Fruit fly (Drosophila melanogaster): ENCODE measurements around the gene eIF2Bbeta.
A peak's percentile ranks its signal among the peaks of the same experiment; 100 is the strongest.

The eIF2Bbeta gene

DNA sequence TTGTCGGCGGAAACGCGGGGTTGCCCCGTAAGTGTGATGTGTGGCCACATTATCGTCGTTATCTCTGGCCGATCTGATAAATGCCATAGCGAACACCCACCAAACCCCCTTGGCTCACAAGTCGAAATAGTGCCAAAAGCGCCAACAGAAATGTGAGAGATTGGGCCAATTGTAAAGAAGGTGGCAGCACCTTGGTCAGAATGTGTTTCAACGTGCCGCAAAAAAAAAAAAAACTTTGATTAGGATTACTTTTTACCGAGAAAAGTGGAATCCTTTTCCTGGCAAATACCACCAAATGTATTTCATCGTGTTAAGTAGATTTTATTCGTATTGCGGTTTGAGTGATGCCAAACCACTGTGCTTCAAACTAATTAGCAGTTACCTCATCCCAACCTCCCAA is 38.6 kb downstream of the eIF2Bbeta start:
- no peak for TF ChIP-seq psq (GFP tag; optimal IDR thresholded peaks at IDR 0.05)
- peak; percentile 62 for TF ChIP-seq da (GFP tag; optimal IDR thresholded peaks at IDR 0.05)
- peak; percentile 86 for TF ChIP-seq CG11085 (GFP tag; IDR thresholded peaks at IDR 0.05)
- TF ChIP-seq CG9932 (GFP tag; IDR thresholded peaks at IDR 0.05), result peak; percentile 89
- TF ChIP-seq CG31441 (GFP tag; IDR thresholded peaks at IDR 0.05), result peak; percentile 66; the same call in 1 of the 2 replicates
- TF ChIP-seq Ptx1 (GFP tag; IDR thresholded peaks at IDR 0.05), result peak; percentile 90
- peak; percentile 82 for TF ChIP-seq CG17328 (GFP tag; IDR thresholded peaks at IDR 0.05)
- no peak for TF ChIP-seq lbe (GFP tag; optimal IDR thresholded peaks at IDR 0.05)
- peak; percentile 88 for TF ChIP-seq her (GFP tag; optimal IDR thresholded peaks at IDR 0.05)
- peak; percentile 56 for TF ChIP-seq Max (GFP tag; optimal IDR thresholded peaks at IDR 0.05)
- peak; percentile 69 for TF ChIP-seq org-1 (GFP tag; optimal IDR thresholded peaks at IDR 0.05)
- peak; percentile 77 to 82 for TF ChIP-seq Pdp1 (GFP tag; optimal IDR thresholded peaks at IDR 0.05)
- TF ChIP-seq danr (GFP tag; IDR thresholded peaks at IDR 0.05), result peak; percentile 73
- no peak for TF ChIP-seq zf30C (GFP tag; optimal IDR thresholded peaks at IDR 0.05)
- no peak for TF ChIP-seq hbn (GFP tag; IDR thresholded peaks at IDR 0.05; ENCODE audit: partially characterized antibody)
- TF ChIP-seq CG8388 (GFP tag; optimal IDR thresholded peaks at IDR 0.05), result peak; percentile 16
- TF ChIP-seq aop (GFP tag; IDR thresholded peaks at IDR 0.05), result peak; percentile 70
- TF ChIP-seq Dfd (GFP tag; optimal IDR thresholded peaks at IDR 0.05), result no peak
- TF ChIP-seq chn (GFP tag; optimal IDR thresholded peaks at IDR 0.05), result peak; percentile 57
- TF ChIP-seq fd3F (GFP tag; optimal IDR thresholded peaks at IDR 0.05), result peak; percentile 85
- peak; percentile 79 for TF ChIP-seq fu2 (GFP tag; optimal IDR thresholded peaks at IDR 0.05)
- TF ChIP-seq Myb (GFP tag; optimal IDR thresholded peaks at IDR 0.05), result peak; percentile 74
- TF ChIP-seq CG13775 (GFP tag; optimal IDR thresholded peaks at IDR 0.05), result peak; percentile 65
- peak; percentile 73 for TF ChIP-seq CG15011 (GFP tag; optimal IDR thresholded peaks at IDR 0.05)
- TF ChIP-seq E2f2 (GFP tag; IDR thresholded peaks at IDR 0.05), result peak; percentile 73
- TF ChIP-seq CG17359 (tag; optimal IDR thresholded peaks at IDR 0.05), result peak; percentile 77
- TF ChIP-seq gem (tag; optimal IDR thresholded peaks at IDR 0.05), result peak; percentile 84
- no peak for TF ChIP-seq Lpt (GFP tag; optimal IDR thresholded peaks at IDR 0.05)
- peak; percentile 72 for TF ChIP-seq Xrp1 (GFP tag; IDR thresholded peaks at IDR 0.05)
- TF ChIP-seq CG6254 (GFP tag; optimal IDR thresholded peaks at IDR 0.05), result peak; percentile 42
- no peak for TF ChIP-seq unc-4 (GFP tag; IDR thresholded peaks at IDR 0.05; ENCODE audit: partially characterized antibody)
- peak; percentile 85; the same call in 2 of the 3 replicates for TF ChIP-seq ase (GFP tag; IDR thresholded peaks at IDR 0.05)
- peak; percentile 91 for TF ChIP-seq sens (GFP tag)
- TF ChIP-seq jumu (GFP tag; optimal IDR thresholded peaks at IDR 0.05), result peak; percentile 84
- TF ChIP-seq BtbVII (GFP tag; optimal IDR thresholded peaks at IDR 0.05), result peak; percentile 85
- no peak for TF ChIP-seq CG7745 (tag; optimal IDR thresholded peaks at IDR 0.05)
- TF ChIP-seq CG12071 (GFP tag; optimal IDR thresholded peaks at IDR 0.05), result peak; percentile 54
- peak in 1 of 2 experiments; percentile 14 for TF ChIP-seq crp (GFP tag; optimal IDR thresholded peaks at IDR 0.05)
- TF ChIP-seq CG43689 (GFP tag; IDR thresholded peaks at IDR 0.05), result peak; percentile 72
- peak; percentile 83 for TF ChIP-seq CG16779 (GFP tag; IDR thresholded peaks at IDR 0.05)
- peak; percentile 56; the same call in 1 of the 2 replicates for TF ChIP-seq CkIIα-i1 (GFP tag; IDR thresholded peaks at IDR 0.05)
- no peak for TF ChIP-seq insv (GFP tag; optimal IDR thresholded peaks at IDR 0.05)
- peak; percentile 79 for TF ChIP-seq ap (GFP tag; IDR thresholded peaks at IDR 0.05)
- TF ChIP-seq CG3281 (GFP tag; optimal IDR thresholded peaks at IDR 0.05), result peak; percentile 86
- TF ChIP-seq Taf1 (GFP tag; IDR thresholded peaks at IDR 0.05), result peak; percentile 95
- TF ChIP-seq cato (GFP tag; optimal IDR thresholded peaks at IDR 0.05; ENCODE audit: borderline replicate concordance), result no peak
- no peak for TF ChIP-seq CG34224 (GFP tag; IDR thresholded peaks at IDR 0.05; ENCODE audit: partially characterized antibody)
- peak; percentile 52 for TF ChIP-seq Ets97D (GFP tag; optimal IDR thresholded peaks at IDR 0.05)
- peak; percentile 31; the same call in 1 of the 3 replicates for TF ChIP-seq croc (GFP tag; conservative IDR thresholded peaks at IDR 0.05)
- TF ChIP-seq vnd (GFP tag; IDR thresholded peaks at IDR 0.05; ENCODE audit: partially characterized antibody), result no peak
- TF ChIP-seq CG11093 (GFP tag; IDR thresholded peaks at IDR 0.05), result peak; percentile 77; the same call in 2 of the 3 replicates
